Fruit fly (Drosophila melanogaster): Measurements from ENCODE around the gene Nemp.

Nemp gene

DNA sequence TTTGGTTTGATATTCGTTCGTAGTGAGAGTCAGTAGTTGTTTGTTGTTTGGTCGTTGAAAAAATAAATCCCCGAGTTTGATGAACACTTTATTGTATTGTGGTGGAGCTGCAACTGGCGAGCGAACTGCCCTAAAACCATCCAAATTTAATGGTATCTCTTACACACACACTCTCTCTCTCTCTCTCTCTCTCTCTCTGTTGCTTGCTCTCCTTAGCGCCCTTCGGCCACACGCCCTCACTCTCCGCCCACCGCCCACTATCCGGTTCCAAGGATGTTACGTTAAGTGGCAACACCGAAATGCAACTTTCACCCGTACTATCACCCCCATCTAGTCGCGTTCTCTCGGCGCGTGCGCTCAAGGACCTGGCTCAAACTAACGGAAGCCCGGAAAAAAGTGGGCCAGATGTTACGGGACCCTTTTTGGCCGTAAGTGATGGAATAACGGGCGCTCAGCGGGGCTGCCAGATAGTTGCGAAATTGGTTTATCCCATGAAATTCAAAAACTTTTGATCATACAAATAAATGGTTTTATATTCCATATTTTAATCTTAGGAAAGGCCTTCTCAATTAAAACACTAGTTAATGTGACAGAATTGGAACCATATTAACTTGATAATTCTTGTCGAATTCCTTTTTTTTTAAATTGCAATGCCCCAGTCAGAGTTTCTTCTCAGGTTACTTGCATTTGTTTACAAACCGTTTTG, 32.7 kb upstream of the Nemp start (continued):
- no peak for TF ChIP-seq croc (GFP tag; conservative IDR thresholded peaks at IDR 0.05)
- TF ChIP-seq Sry-β (GFP tag; optimal IDR thresholded peaks at IDR 0.05), result no peak
- no peak for TF ChIP-seq prd (optimal IDR thresholded peaks at IDR 0.05)
- no peak for TF ChIP-seq prd (GFP tag; IDR thresholded peaks at IDR 0.05)
- peak; percentile 0 for TF ChIP-seq CG13424 (tag; optimal IDR thresholded peaks at IDR 0.05)
- TF ChIP-seq lbe (GFP tag; optimal IDR thresholded peaks at IDR 0.05), result no peak
- peak; percentile 15 for TF ChIP-seq CG9437 (GFP tag; optimal IDR thresholded peaks at IDR 0.05)
- TF ChIP-seq fd64A (GFP tag; optimal IDR thresholded peaks at IDR 0.05), result no peak
- TF ChIP-seq Fer1 (GFP tag; optimal IDR thresholded peaks at IDR 0.05), result peak; percentile 33
- no peak for TF ChIP-seq Hmr (GFP tag; optimal IDR thresholded peaks at IDR 0.05)
- peak; percentile 7 for TF ChIP-seq gem (tag; optimal IDR thresholded peaks at IDR 0.05)
- no peak for TF ChIP-seq CG31224 (GFP tag; IDR thresholded peaks at IDR 0.05)
- TF ChIP-seq ewg (GFP tag; optimal IDR thresholded peaks at IDR 0.05), result peak; percentile 80
- no peak for TF ChIP-seq al (GFP tag; IDR thresholded peaks at IDR 0.05)
- TF ChIP-seq CG13624 (GFP tag; optimal IDR thresholded peaks at IDR 0.05), result no peak
- TF ChIP-seq CG6854 (GFP tag; optimal IDR thresholded peaks at IDR 0.05), result no peak
- TF ChIP-seq D19A (tag; optimal IDR thresholded peaks at IDR 0.05), result peak; percentile 9
- no peak for TF ChIP-seq CG18619 (GFP tag; optimal IDR thresholded peaks at IDR 0.05)
- TF ChIP-seq HmgZ (tag; optimal IDR thresholded peaks at IDR 0.05), result no peak
- no peak for TF ChIP-seq Camta (GFP tag; optimal IDR thresholded peaks at IDR 0.05)
- TF ChIP-seq sens (GFP tag), result peak; percentile 78
- TF ChIP-seq CG10366 (GFP tag; IDR thresholded peaks at IDR 0.05), result no peak
- no peak for TF ChIP-seq CG16815 (GFP tag; optimal IDR thresholded peaks at IDR 0.05)
- TF ChIP-seq esg (GFP tag; conservative IDR thresholded peaks at IDR 0.05), result no peak
- TF ChIP-seq luna (GFP tag; optimal IDR thresholded peaks at IDR 0.05), result no peak
- TF ChIP-seq CG1602 (GFP tag; optimal IDR thresholded peaks at IDR 0.05), result no peak
- TF ChIP-seq pzg (GFP tag; optimal IDR thresholded peaks at IDR 0.05), result no peak
- peak; percentile 5 for TF ChIP-seq CG7839 (tag; optimal IDR thresholded peaks at IDR 0.05)
- TF ChIP-seq Sry-δ (GFP tag; optimal IDR thresholded peaks at IDR 0.05), result peak; percentile 15
- TF ChIP-seq br (optimal IDR thresholded peaks at IDR 0.05), result no peak
- no peak for TF ChIP-seq CG7786 (GFP tag; optimal IDR thresholded peaks at IDR 0.05)
- TF ChIP-seq CG11504 (tag; optimal IDR thresholded peaks at IDR 0.05), result peak; percentile 38
- peak; percentile 15 for TF ChIP-seq CG9727 (GFP tag; optimal IDR thresholded peaks at IDR 0.05)
- no peak for TF ChIP-seq insv (GFP tag; optimal IDR thresholded peaks at IDR 0.05)
- no peak for TF ChIP-seq Doc3 (GFP tag; IDR thresholded peaks at IDR 0.05; ENCODE audit: partially characterized antibody)

DNA sequence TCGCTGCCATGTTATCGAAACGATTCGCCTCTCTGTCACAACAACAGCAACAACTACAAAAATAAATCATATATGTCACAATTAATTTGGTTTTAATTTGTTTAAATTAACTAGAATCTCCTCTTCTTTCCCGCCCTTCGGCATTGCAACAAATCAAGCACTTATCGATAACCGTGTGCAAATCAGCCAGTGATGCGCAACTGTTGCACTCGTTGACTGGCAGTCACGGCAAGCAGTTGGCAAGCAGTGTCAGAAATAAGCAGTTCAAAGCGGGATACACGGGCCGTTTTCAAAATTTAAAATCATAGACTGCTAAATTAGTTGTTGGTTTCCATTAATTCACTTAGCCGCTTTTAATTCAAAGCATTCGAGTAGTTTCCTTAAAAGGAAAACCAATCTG, 28.9 kb upstream of the Nemp start, which contains the start of gene Axs:
Gene Axs (minus strand): TSS at position 131 of the 400 bp plus-strand sequence.
- TF ChIP-seq NK7.1 (GFP tag; optimal IDR thresholded peaks at IDR 0.05), result no peak
- no peak for TF ChIP-seq z (GFP tag; IDR thresholded peaks at IDR 0.05)
- TF ChIP-seq CG8290 (GFP tag; optimal IDR thresholded peaks at IDR 0.05), result peak; percentile 85
- TF ChIP-seq CG8290 (tag; optimal IDR thresholded peaks at IDR 0.05), result peak; percentile 54 to 87
- TF ChIP-seq Xrp1 (GFP tag; IDR thresholded peaks at IDR 0.05), result no peak
- TF ChIP-seq PHDP (tag; optimal IDR thresholded peaks at IDR 0.05), result no peak
- no peak for TF ChIP-seq pros (GFP tag; optimal IDR thresholded peaks at IDR 0.05)
- peak; percentile 48; the same call in 2 of the 3 replicates for TF ChIP-seq HLH4C (GFP tag; IDR thresholded peaks at IDR 0.05; ENCODE audit: partially characterized antibody)
- no peak for TF ChIP-seq ssp (GFP tag; IDR thresholded peaks at IDR 0.05)
- TF ChIP-seq Bdp1 (GFP tag; optimal IDR thresholded peaks at IDR 0.05), result no peak
- TF ChIP-seq CG8478 (optimal IDR thresholded peaks at IDR 0.05), result no peak
- no peak for TF ChIP-seq Mrtf (GFP tag; IDR thresholded peaks at IDR 0.05)
- no peak for TF ChIP-seq Poxn (GFP tag; IDR thresholded peaks at IDR 0.05)
- TF ChIP-seq ab (GFP tag; optimal IDR thresholded peaks at IDR 0.05), result no peak
- TF ChIP-seq CG9727 (GFP tag; optimal IDR thresholded peaks at IDR 0.05), result no peak
- TF ChIP-seq Dll (GFP tag; IDR thresholded peaks at IDR 0.05; ENCODE audit: partially characterized antibody), result peak; percentile 62; the same call in 2 of the 4 replicates
- peak; percentile 11 for TF ChIP-seq NfI (GFP tag; optimal IDR thresholded peaks at IDR 0.05)
- TF ChIP-seq CG30020 (tag; optimal IDR thresholded peaks at IDR 0.05), result peak; percentile 4
- TF ChIP-seq CG1024 (GFP tag; IDR thresholded peaks at IDR 0.05), result no peak
- TF ChIP-seq mirr (GFP tag; optimal IDR thresholded peaks at IDR 0.05), result no peak

All from whole organism, embryonic.